Worm (Caenorhabditis elegans) whole organism, mixed stage, embryonic: ENCODE measurements around the gene F02H6.3.

ENCODE experiments used
- blmp-1 ChIP-seq: fragments of 150-350 bp; optimal IDR thresholded peaks from 2 replicates; lab custom pipeline; 2014; ENCODE audit warnings: missing biosample characterization, missing genetic modification characterization
- pha-4 ChIP-seq: fragments of 150-350 bp; optimal IDR thresholded peaks from 2 replicates; lab custom pipeline; 2018; ENCODE audit warnings: missing biosample characterization, missing genetic modification reagents, missing genetic modification characterization
- snpc-4 ChIP-seq: fragments of 150-350 bp; optimal IDR thresholded peaks from 2 replicates; lab custom pipeline; 2014; ENCODE audit warnings: missing biosample characterization, missing genetic modification characterization
- tbx-8 ChIP-seq: fragments of 200-800 bp; sonication (Bioruptor generic); optimal IDR thresholded peaks from 2 replicates; lab custom pipeline; 2018; ENCODE audit warnings: mild to moderate bottlenecking, missing genetic modification characterization, moderate library complexity, missing compliant biosample characterization

DNA sequence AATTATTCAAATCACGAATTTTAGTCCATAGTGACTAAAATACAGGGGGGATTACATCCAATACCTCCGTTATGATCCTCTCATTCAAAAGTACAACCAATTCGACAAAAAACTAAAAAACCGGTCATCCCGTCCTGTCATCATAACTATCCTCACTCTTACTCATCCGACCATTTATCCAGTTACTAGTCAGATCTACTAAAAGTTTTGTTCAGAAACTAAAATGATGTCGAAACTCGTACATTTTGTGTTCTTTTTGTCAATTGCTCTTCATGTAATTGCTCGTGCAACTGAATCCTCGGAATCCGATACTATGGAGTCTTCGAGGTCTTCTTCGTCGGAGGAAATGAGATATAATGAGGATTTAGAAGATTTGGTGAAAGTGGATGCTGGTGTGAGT lies 26.2 kb upstream of the F02H6.3 start, which contains the start of gene R05A10.2:
- TF ChIP-seq snpc-4 (tag; lab: Kevin White, UChicago) (no peak), tbx-8 (no peak), pha-4 (tag; lab: Kevin White, UChicago) (no peak), blmp-1 (no peak)
